Fruit fly (Drosophila melanogaster): ENCODE data around the gene Mob2.

DNA sequence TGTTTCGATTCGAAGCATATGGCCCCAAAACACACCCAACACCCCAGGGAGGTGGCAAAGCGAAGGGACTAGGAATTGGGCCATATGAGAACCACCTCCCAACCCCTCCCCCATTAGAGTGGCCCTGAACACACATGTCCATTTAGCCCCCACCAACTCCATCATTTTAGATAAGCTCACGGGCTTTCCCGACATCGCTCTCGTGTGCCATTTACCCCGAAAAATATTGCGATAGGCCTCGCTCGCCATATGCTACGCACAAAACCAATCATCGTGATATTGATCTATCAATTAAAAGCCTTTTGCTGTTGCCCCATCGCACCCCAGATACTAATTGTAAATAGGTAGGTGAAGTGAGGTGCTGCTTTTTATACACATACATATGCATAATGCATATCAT lies 31.7 kb downstream of the Mob2 start:
- TF ChIP-seq Hr83 (GFP tag; optimal IDR thresholded peaks at IDR 0.05; ENCODE audit: poor library complexity, severe bottlenecking): no peak
- no peak for TF ChIP-seq HLH106 (tag; optimal IDR thresholded peaks at IDR 0.05)
- no peak for TF ChIP-seq psq (GFP tag; optimal IDR thresholded peaks at IDR 0.05)
- TF ChIP-seq sv (GFP tag; optimal IDR thresholded peaks at IDR 0.05): no peak
- no peak for TF ChIP-seq dl (GFP tag; optimal IDR thresholded peaks at IDR 0.05; ENCODE audit: insufficient read depth in 1 of 2, partially characterized antibody in 2 of 2)

Data from whole organism, wandering third instar larva.